Fruit fly (Drosophila melanogaster) whole organism: ENCODE results near the gene Zpr1.

Experiments
- CG8478 ChIP-seq: fragments of >200 bp; optimal IDR thresholded peaks from 2 replicates; lab custom pipeline; 2018; ENCODE audit warnings: inconsistent platforms
- Dll ChIP-seq: fragments of >200 bp; optimal IDR thresholded peaks from 2 replicates; lab custom pipeline; 2017
- pan ChIP-seq: fragments of >200 bp; optimal IDR thresholded peaks from 2 replicates; lab custom pipeline; 2017
- psq ChIP-seq: fragments of >200 bp; optimal IDR thresholded peaks from 2 replicates; lab custom pipeline; 2017
- usp ChIP-seq: fragments of >200 bp; optimal IDR thresholded peaks from 2 replicates; lab custom pipeline; 2017; ENCODE audit warnings: missing biosample characterization, missing genetic modification characterization, mixed read lengths

- TF ChIP-seq CG8478 (no peak), pan (lab: Kevin White, UChicago) (no peak), psq (lab: Kevin White, UChicago) (no peak), Dll (lab: Kevin White, UChicago) (no peak), usp (GFP tag; lab: Kevin White, UChicago) (no peak)
Observed at dm6 chrX:9141219-9141618, 20.7 kb downstream of the Zpr1 start.
